Fruit fly (Drosophila melanogaster): ENCODE data around the gene CG17129.

The CG17129 gene

DNA sequence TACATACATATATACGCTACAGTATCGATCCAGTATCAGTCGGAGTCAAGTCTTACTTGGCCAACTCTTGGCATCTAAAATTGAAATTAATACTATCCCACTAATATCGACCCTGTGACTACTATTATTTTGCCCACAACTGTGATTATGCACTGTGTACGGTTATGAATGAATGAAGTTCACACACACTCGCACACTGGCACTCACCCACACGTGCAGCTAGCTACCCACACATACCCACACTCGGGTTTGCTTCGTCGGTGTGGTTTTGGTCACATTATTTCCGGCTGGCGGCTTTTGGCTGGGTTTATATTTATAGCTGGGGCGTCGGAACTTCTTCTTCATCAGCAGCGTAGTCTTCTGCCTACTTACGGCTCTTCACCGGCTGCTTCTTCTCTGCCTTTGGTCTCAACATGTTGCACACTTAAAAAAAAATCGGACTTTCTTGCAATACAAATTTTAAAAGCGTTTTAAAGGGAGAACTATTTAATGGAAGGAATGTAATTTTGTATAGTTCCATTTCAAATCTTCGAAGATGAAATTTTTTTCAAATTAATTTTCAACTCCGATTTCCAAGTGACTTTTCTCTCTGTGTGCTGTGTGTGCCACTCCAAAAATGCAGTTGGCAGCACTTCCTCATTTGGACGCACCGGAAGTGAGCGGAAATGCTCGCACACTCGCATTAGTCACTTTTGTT is 45.7 kb downstream of the CG17129 start (continued):
- TF ChIP-seq sqz (GFP tag; optimal IDR thresholded peaks at IDR 0.05) (peak; percentile 92), CG33213 (GFP tag; optimal IDR thresholded peaks at IDR 0.05) (peak; percentile 88), CG6689 (GFP tag; IDR thresholded peaks at IDR 0.05) (peak; percentile 90), pzg (GFP tag; optimal IDR thresholded peaks at IDR 0.05) (no peak), CG10654 (GFP tag; optimal IDR thresholded peaks at IDR 0.05) (peak; percentile 91), CG12391 (tag; optimal IDR thresholded peaks at IDR 0.05) (peak; percentile 95), hth (optimal IDR thresholded peaks at IDR 0.05) (no peak), stwl (tag; optimal IDR thresholded peaks at IDR 0.05) (peak; percentile 59), lbe (GFP tag; optimal IDR thresholded peaks at IDR 0.05) (peak; percentile 5), dpn (GFP tag; optimal IDR thresholded peaks at IDR 0.05) (peak; percentile 92), CG12104 (GFP tag; optimal IDR thresholded peaks at IDR 0.05) (peak; percentile 86), Sry-δ (GFP tag; optimal IDR thresholded peaks at IDR 0.05) (peak; percentile 59), CG3995 (GFP tag; optimal IDR thresholded peaks at IDR 0.05) (peak; percentile 14), CG13287 (GFP tag; IDR thresholded peaks at IDR 0.05; ENCODE audit: partially characterized antibody) (no peak), HmgD (GFP tag; optimal IDR thresholded peaks at IDR 0.05) (peak; percentile 63), fd3F (GFP tag; optimal IDR thresholded peaks at IDR 0.05) (peak; percentile 66), CG10147 (GFP tag; optimal IDR thresholded peaks at IDR 0.05) (peak; percentile 59), CG12071 (GFP tag; optimal IDR thresholded peaks at IDR 0.05) (peak; percentile 84), vfl (GFP tag; optimal IDR thresholded peaks at IDR 0.05) (peak; percentile 28), run (tag; optimal IDR thresholded peaks at IDR 0.05) (peak; percentile 61), Optix (GFP tag; IDR thresholded peaks at IDR 0.05) (peak; percentile 89), Fer1 (GFP tag; optimal IDR thresholded peaks at IDR 0.05) (peak; percentile 75), CG10267 (tag; optimal IDR thresholded peaks at IDR 0.05) (peak; percentile 89), Rfx (GFP tag; IDR thresholded peaks at IDR 0.05) (peak; percentile 65), Elba2 (GFP tag; optimal IDR thresholded peaks at IDR 0.05) (peak; percentile 69), CG3065 (GFP tag; optimal IDR thresholded peaks at IDR 0.05) (peak; percentile 79), Hsf (GFP tag; optimal IDR thresholded peaks at IDR 0.05) (peak; percentile 92), CG32772 (GFP tag; IDR thresholded peaks at IDR 0.05) (peak; percentile 93), insv (GFP tag; optimal IDR thresholded peaks at IDR 0.05) (peak; percentile 27 to 59), en (GFP tag; optimal IDR thresholded peaks at IDR 0.05) (peak; percentile 88), ap (GFP tag; IDR thresholded peaks at IDR 0.05) (peak; percentile 88), CG8388 (GFP tag; optimal IDR thresholded peaks at IDR 0.05) (peak; percentile 95), CG11695 (GFP tag; IDR thresholded peaks at IDR 0.05) (peak; percentile 84), NFAT (GFP tag; IDR thresholded peaks at IDR 0.05) (peak; percentile 48; the same call in 1 of the 2 replicates), hb (GFP tag; IDR thresholded peaks at IDR 0.05; ENCODE audit: partially characterized antibody) (no peak), slbo (GFP tag; IDR thresholded peaks at IDR 0.05) (peak; percentile 80), Dll (GFP tag; IDR thresholded peaks at IDR 0.05; ENCODE audit: partially characterized antibody) (no peak), fu2 (GFP tag; optimal IDR thresholded peaks at IDR 0.05) (peak; percentile 74), ac (GFP tag; optimal IDR thresholded peaks at IDR 0.05) (peak; percentile 81), Vsx1 (GFP tag; optimal IDR thresholded peaks at IDR 0.05) (peak; percentile 80), CG17829 (tag; optimal IDR thresholded peaks at IDR 0.05) (peak; percentile 96), CG8089 (GFP tag; optimal IDR thresholded peaks at IDR 0.05) (peak; percentile 92), gcm (GFP tag; optimal IDR thresholded peaks at IDR 0.05) (peak; percentile 91), Stat92E (GFP tag; optimal IDR thresholded peaks at IDR 0.05) (peak in 1 of 3 experiments; percentile 83), Sin3A (optimal IDR thresholded peaks at IDR 0.05) (no peak), B-H1 (GFP tag; IDR thresholded peaks at IDR 0.05) (peak; percentile 91), Xrp1 (GFP tag; IDR thresholded peaks at IDR 0.05) (peak; percentile 96), Bgb (GFP tag; IDR thresholded peaks at IDR 0.05; ENCODE audit: partially characterized antibody) (no peak), HLH3B (GFP tag; IDR thresholded peaks at IDR 0.05) (peak; percentile 91), Poxn (GFP tag; IDR thresholded peaks at IDR 0.05) (0 out of 2 replicates have a peak, but pooled peaks have one; percentile 15)
